Fruit fly (Drosophila melanogaster) whole organism, embryonic: ENCODE results near the gene mthl1.

Source experiments
- ATbp ChIP-seq: fragments of 200-800 bp; sonication (Bioruptor generic); optimal IDR thresholded peaks from 2 replicates; lab custom pipeline; 2017; ENCODE audit warnings: missing biosample characterization, mild to moderate bottlenecking, missing genetic modification characterization, missing genetic modification reagents
- Bteb2 ChIP-seq: fragments of 200-800 bp; sonication (Bioruptor generic); optimal IDR thresholded peaks from 2 replicates; lab custom pipeline; 2016; ENCODE audit warnings: missing biosample characterization, missing genetic modification characterization
- CG11247 ChIP-seq: fragments of 200-800 bp; sonication (Bioruptor generic); IDR thresholded peaks from 2 replicates; pipeline ENCODE4 v1.3.6; 2022; ENCODE audit warnings: missing biosample characterization, missing genetic modification characterization
- CG11696 ChIP-seq: fragments of 200-800 bp; sonication (Bioruptor generic); IDR thresholded peaks from 2 replicates; pipeline ENCODE4 v1.3.6; 2022; ENCODE audit warnings: missing biosample characterization, missing genetic modification characterization
- CG11723 ChIP-seq: fragments of 200-800 bp; sonication (Bioruptor generic); optimal IDR thresholded peaks from 2 replicates; lab custom pipeline; 2017; ENCODE audit warnings: missing biosample characterization, mild to moderate bottlenecking, missing genetic modification characterization
- CG13424 ChIP-seq: fragments of 200-800 bp; sonication (Bioruptor generic); optimal IDR thresholded peaks from 2 replicates; lab custom pipeline; 2019; ENCODE audit warnings: missing biosample characterization, mild to moderate bottlenecking, missing genetic modification characterization, moderate library complexity
- CG14667 ChIP-seq: fragments of 200-800 bp; sonication (Bioruptor generic); IDR thresholded peaks from 2 replicates; pipeline ENCODE4 v1.3.6; 2022; ENCODE audit warnings: missing biosample characterization, missing genetic modification characterization
- CG14860 ChIP-seq: fragments of 200-800 bp; sonication (Bioruptor generic); IDR thresholded peaks from 3 replicates; pipeline ENCODE4 v1.3.6; 2022; ENCODE audit warnings: missing biosample characterization, missing genetic modification characterization; ENCODE audit not compliant: partially characterized antibody
- CG17186 ChIP-seq: fragments of 200-800 bp; sonication (Bioruptor generic); optimal IDR thresholded peaks from 3 replicates; lab custom pipeline; 2017; ENCODE audit warnings: missing biosample characterization, missing genetic modification reagents, missing genetic modification characterization
- CG17328 ChIP-seq: fragments of 200-800 bp; sonication (Bioruptor generic); IDR thresholded peaks from 2 replicates; pipeline ENCODE4 v1.3.6; 2022; ENCODE audit warnings: missing biosample characterization, missing genetic modification characterization
- CG1792 ChIP-seq: fragments of 200-800 bp; sonication (Bioruptor generic); optimal IDR thresholded peaks from 2 replicates; lab custom pipeline; 2016; ENCODE audit warnings: missing biosample characterization, missing genetic modification characterization
- CG18262 ChIP-seq: fragments of 200-800 bp; optimal IDR thresholded peaks from 3 replicates; lab custom pipeline; 2019; ENCODE audit warnings: missing biosample characterization, mild to moderate bottlenecking, missing genetic modification characterization, moderate library complexity
- CG2678 ChIP-seq: fragments of 200-800 bp; sonication (Bioruptor generic); optimal IDR thresholded peaks from 3 replicates; lab custom pipeline; 2019; ENCODE audit warnings: missing biosample characterization, mild to moderate bottlenecking, missing genetic modification characterization, moderate library complexity
- CG31224 ChIP-seq: fragments of 200-800 bp; sonication (Bioruptor generic); IDR thresholded peaks from 2 replicates; pipeline ENCODE4 v1.3.6; 2022; ENCODE audit warnings: missing biosample characterization, missing genetic modification characterization
- CG4360 ChIP-seq: fragments of 200-800 bp; sonication (Bioruptor generic); IDR thresholded peaks from 2 replicates; pipeline ENCODE4 v1.3.6; 2022; ENCODE audit warnings: missing biosample characterization, missing genetic modification characterization
- Dip2 ChIP-seq: fragments of 200-800 bp; sonication (Bioruptor generic); IDR thresholded peaks from 2 replicates; pipeline ENCODE4 v1.3.6; 2022; ENCODE audit warnings: missing biosample characterization, missing genetic modification characterization
- Drgx ChIP-seq: fragments of 200-800 bp; sonication (Bioruptor generic); IDR thresholded peaks from 2 replicates; pipeline ENCODE4 v1.3.6; 2022; ENCODE audit warnings: missing biosample characterization, missing genetic modification characterization
- GATAe ChIP-seq: fragments of 200-800 bp; sonication (Bioruptor generic); conservative IDR thresholded peaks from 2 replicates; pipeline ENCODE4 v1.3.6; 2022; ENCODE audit warnings: missing biosample characterization, missing genetic modification characterization
- H15 ChIP-seq: fragments of 200-800 bp; sonication (Bioruptor generic); IDR thresholded peaks from 3 replicates; pipeline ENCODE4 v1.3.6; 2022; ENCODE audit warnings: missing biosample characterization, missing genetic modification characterization
- Hand ChIP-seq: fragments of 200-800 bp; sonication (Bioruptor generic); optimal IDR thresholded peaks from 2 replicates; lab custom pipeline; 2017; ENCODE audit warnings: mild to moderate bottlenecking, missing biosample characterization, missing genetic modification reagents, missing genetic modification characterization
- HmgZ ChIP-seq: fragments of 200-800 bp; sonication (Bioruptor generic); optimal IDR thresholded peaks from 2 replicates; lab custom pipeline; 2018; ENCODE audit warnings: missing biosample characterization, mild to moderate bottlenecking, missing genetic modification characterization
- MTF-1 ChIP-seq: fragments of 200-800 bp; sonication (Bioruptor generic); optimal IDR thresholded peaks from 2 replicates; lab custom pipeline; 2018; ENCODE audit warnings: missing biosample characterization, mild to moderate bottlenecking, missing genetic modification characterization, borderline replicate concordance
- Meics ChIP-seq: fragments of 200-800 bp; sonication (Bioruptor generic); optimal IDR thresholded peaks from 2 replicates; lab custom pipeline; 2017; ENCODE audit warnings: missing biosample characterization, mild to moderate bottlenecking, missing genetic modification characterization
- NC2α ChIP-seq: fragments of 200-800 bp; sonication (Bioruptor generic); optimal IDR thresholded peaks from 2 replicates; lab custom pipeline; 2016; ENCODE audit warnings: missing biosample characterization, missing genetic modification characterization
- NC2β ChIP-seq: fragments of 200-800 bp; sonication (Bioruptor generic); optimal IDR thresholded peaks from 2 replicates; lab custom pipeline; 2016; ENCODE audit warnings: missing biosample characterization, missing genetic modification characterization
- Nf-YB ChIP-seq: fragments of 200-800 bp; sonication (Bioruptor generic); optimal IDR thresholded peaks from 3 replicates; lab custom pipeline; 2019; ENCODE audit warnings: missing biosample characterization, mild to moderate bottlenecking, missing genetic modification characterization, moderate library complexity
- PHDP ChIP-seq: fragments of 200-800 bp; sonication (Bioruptor generic); optimal IDR thresholded peaks from 3 replicates; lab custom pipeline; 2018; ENCODE audit warnings: missing biosample characterization, mild to moderate bottlenecking, missing genetic modification characterization, moderate library complexity
- Ravus ChIP-seq: fragments of 200-800 bp; sonication (Bioruptor generic); IDR thresholded peaks from 2 replicates; pipeline ENCODE4 v1.3.6; 2022; ENCODE audit warnings: missing biosample characterization, missing genetic modification characterization
- Xrp1 ChIP-seq: fragments of 200-800 bp; sonication (Bioruptor generic); IDR thresholded peaks from 2 replicates; pipeline ENCODE4 v1.3.6; 2022; ENCODE audit warnings: missing biosample characterization, missing genetic modification characterization
- ara ChIP-seq: fragments of 200-800 bp; sonication (Bioruptor generic); IDR thresholded peaks from 2 replicates; pipeline ENCODE4 v1.3.6; 2022; ENCODE audit warnings: missing biosample characterization, missing genetic modification characterization
- bigmax ChIP-seq: fragments of 200-800 bp; sonication (Bioruptor generic); optimal IDR thresholded peaks from 2 replicates; lab custom pipeline; 2018; ENCODE audit warnings: missing biosample characterization, mild to moderate bottlenecking, missing genetic modification characterization
- bsh ChIP-seq, 2 experiments: fragments of 200-800 bp; sonication (Bioruptor generic); optimal IDR thresholded peaks; 2 replicates each; lab custom pipeline; 2017 to 2018; ENCODE audit warnings: mild to moderate bottlenecking in 2 of 2, missing biosample characterization in 2 of 2, missing genetic modification characterization in 2 of 2, moderate library complexity in 1 of 2
- cato ChIP-seq: fragments of 200-800 bp; sonication (Bioruptor generic); optimal IDR thresholded peaks from 2 replicates; lab custom pipeline; 2016; ENCODE audit warnings: missing biosample characterization, missing genetic modification characterization, borderline replicate concordance
- ci ChIP-seq: fragments of 200-800 bp; sonication (Bioruptor generic); IDR thresholded peaks from 3 replicates; pipeline ENCODE4 v1.3.6; 2022; ENCODE audit warnings: missing biosample characterization, missing genetic modification characterization
- crol ChIP-seq: fragments of 200-800 bp; sonication (Bioruptor generic); IDR thresholded peaks from 2 replicates; pipeline ENCODE4 v1.3.6; 2022; ENCODE audit warnings: missing biosample characterization, missing genetic modification characterization
- dmrt11E ChIP-seq: fragments of 200-800 bp; sonication (Bioruptor generic); optimal IDR thresholded peaks from 3 replicates; lab custom pipeline; 2018; ENCODE audit warnings: missing biosample characterization, mild to moderate bottlenecking, missing genetic modification characterization, moderate library complexity
- dysf ChIP-seq: fragments of 200-800 bp; sonication (Bioruptor generic); IDR thresholded peaks from 3 replicates; pipeline ENCODE4 v1.3.6; 2022; ENCODE audit warnings: missing biosample characterization, missing genetic modification characterization
- ems ChIP-seq: fragments of 200-800 bp; sonication (Bioruptor generic); optimal IDR thresholded peaks from 3 replicates; lab custom pipeline; 2016; ENCODE audit warnings: missing biosample characterization, missing genetic modification characterization
- ftz-f1 ChIP-seq: fragments of 200-800 bp; sonication (Bioruptor generic); optimal IDR thresholded peaks from 2 replicates; lab custom pipeline; 2016; ENCODE audit warnings: missing biosample characterization, missing genetic modification characterization
- lab ChIP-seq: fragments of 200-800 bp; sonication (Bioruptor generic); optimal IDR thresholded peaks from 3 replicates; lab custom pipeline; 2017; ENCODE audit warnings: missing biosample characterization, missing genetic modification characterization, mild to moderate bottlenecking, moderate library complexity, missing genetic modification reagents
- nmo ChIP-seq: fragments of 200-800 bp; sonication (Bioruptor generic); optimal IDR thresholded peaks from 2 replicates; lab custom pipeline; 2018; ENCODE audit warnings: missing biosample characterization, mild to moderate bottlenecking, missing genetic modification characterization, moderate library complexity
- pb ChIP-seq: fragments of 200-800 bp; sonication (Bioruptor generic); optimal IDR thresholded peaks from 3 replicates; lab custom pipeline; 2016; ENCODE audit warnings: missing biosample characterization, missing genetic modification characterization
- phol ChIP-seq: fragments of 200-800 bp; sonication (Bioruptor generic); optimal IDR thresholded peaks from 3 replicates; lab custom pipeline; 2018; ENCODE audit warnings: missing biosample characterization, mild to moderate bottlenecking, missing genetic modification characterization, moderate library complexity
- pum ChIP-seq: fragments of 200-800 bp; sonication (Bioruptor generic); optimal IDR thresholded peaks from 2 replicates; lab custom pipeline; 2016; ENCODE audit warnings: missing biosample characterization, missing genetic modification characterization
- pzg ChIP-seq: fragments of 200-800 bp; sonication (Bioruptor generic); optimal IDR thresholded peaks from 3 replicates; lab custom pipeline; 2018; ENCODE audit warnings: missing biosample characterization, mild to moderate bottlenecking, missing genetic modification characterization, moderate library complexity
- tgo ChIP-seq: fragments of 200-800 bp; sonication (Bioruptor generic); IDR thresholded peaks from 3 replicates; pipeline ENCODE4 v1.3.6; 2022; ENCODE audit warnings: missing biosample characterization, missing genetic modification characterization
- tin ChIP-seq: fragments of 200-800 bp; sonication (Bioruptor generic); optimal IDR thresholded peaks from 3 replicates; lab custom pipeline; 2016; ENCODE audit warnings: missing biosample characterization, missing genetic modification characterization
- unc-4 ChIP-seq: fragments of 200-800 bp; sonication (Bioruptor generic); IDR thresholded peaks from 2 replicates; pipeline ENCODE4 v1.3.6; 2022; ENCODE audit warnings: missing biosample characterization, missing genetic modification characterization; ENCODE audit not compliant: partially characterized antibody
- zf30C ChIP-seq: fragments of 200-800 bp; sonication (Bioruptor generic); optimal IDR thresholded peaks from 3 replicates; lab custom pipeline; 2018; ENCODE audit warnings: missing biosample characterization, mild to moderate bottlenecking, missing genetic modification characterization

Gene mthl1

dm6 chrX:16696614-16697519, 56.1 kb downstream of the mthl1 start (continued):
- TF ChIP-seq ftz-f1 (peak; percentile 52), CG11247 (GFP tag; lab: Robert Waterston, UW) (no peak), CG1792 (GFP tag; lab: Kevin White, UChicago) (no peak), ATbp (GFP tag; lab: Kevin White, UChicago) (no peak), CG14667 (GFP tag; lab: Robert Waterston, UW) (no peak), NC2α (GFP tag; lab: Kevin White, UChicago) (no peak), CG18262 (peak; percentile 37), nmo (peak; percentile 21), bigmax (GFP tag; lab: Kevin White, UChicago) (no peak), CG31224 (GFP tag; lab: Robert Waterston, UW) (no peak), GATAe (GFP tag; lab: Robert Waterston, UW) (no peak), dmrt11E (no peak), CG17186 (GFP tag; lab: Kevin White, UChicago) (no peak), lab (GFP tag; lab: Kevin White, UChicago) (peak; percentile 17), crol (no peak), bsh (GFP tag; optimal IDR thresholded peaks at IDR 0.05; lab: Kevin White, UChicago) (no peak), Meics (GFP tag; lab: Kevin White, UChicago) (peak; percentile 40), phol (tag; lab: Kevin White, UChicago) (peak; percentile 2), CG2678 (tag; lab: Kevin White, UChicago) (peak; percentile 55), Hand (GFP tag; lab: Kevin White, UChicago) (peak; percentile 4), ara (GFP tag; lab: Robert Waterston, UW) (no peak), zf30C (GFP tag; lab: Kevin White, UChicago) (no peak), Drgx (GFP tag; lab: Robert Waterston, UW) (no peak), Bteb2 (GFP tag; lab: Kevin White, UChicago) (no peak), H15 (GFP tag; lab: Robert Waterston, UW) (no peak), CG11696 (GFP tag; lab: Robert Waterston, UW) (0 out of 2 replicates have a peak, but pooled peaks have one; percentile 20), pzg (GFP tag; lab: Kevin White, UChicago) (no peak), tgo (GFP tag; lab: Robert Waterston, UW) (no peak), CG13424 (peak; percentile 1), NC2β (no peak), HmgZ (tag; lab: Kevin White, UChicago) (no peak), CG17328 (no peak), ci (no peak), MTF-1 (GFP tag; lab: Kevin White, UChicago) (no peak), CG14860 (no peak), CG11723 (GFP tag; lab: Kevin White, UChicago) (no peak), unc-4 (no peak), dysf (0 out of 3 replicates have a peak, but pooled peaks have one; percentile 18), PHDP (tag; lab: Kevin White, UChicago) (peak; percentile 15), tin (GFP tag; lab: Kevin White, UChicago) (no peak), pum (GFP tag; lab: Kevin White, UChicago) (no peak), CG4360 (GFP tag; lab: Robert Waterston, UW) (no peak), Dip2 (no peak), cato (GFP tag; lab: Kevin White, UChicago) (no peak), Ravus (GFP tag; lab: Robert Waterston, UW) (no peak), Nf-YB (no peak), ems (no peak), pb (no peak), Xrp1 (no peak)
